Worm (Caenorhabditis elegans): ENCODE measurements around the gene C36C5.15.

Gene C36C5.15

ce11 chrV:3165438-3165837, 3.1 kb downstream of the C36C5.15 start, which contains the start of gene C36C5.14:
TSS of gene C36C5.14 (minus strand) at chrV:3165538.
- no peak for TF ChIP-seq dao-5 (tag; optimal IDR thresholded peaks at IDR 0.05)

- TF ChIP-seq W03F9.2 (tag; optimal IDR thresholded peaks at IDR 0.05) (no peak), him-1 (tag; optimal IDR thresholded peaks at IDR 0.05) (no peak), dao-5 (tag; optimal IDR thresholded peaks at IDR 0.05) (no peak)
These were observed 5.4 kb downstream of the C36C5.15 start for ce11 chrV:3163143-3163542.

- TF ChIP-seq him-1 (tag; optimal IDR thresholded peaks at IDR 0.05) (no peak), dao-5 (tag; optimal IDR thresholded peaks at IDR 0.05) (no peak), W03F9.2 (tag; optimal IDR thresholded peaks at IDR 0.05) (no peak)
These were observed 6.3 kb downstream of the C36C5.15 start for ce11 chrV:3162299-3162698.

- TF ChIP-seq him-1 (tag; optimal IDR thresholded peaks at IDR 0.05), result no peak
- no peak for TF ChIP-seq W03F9.2 (tag; optimal IDR thresholded peaks at IDR 0.05)
- no peak for TF ChIP-seq dao-5 (tag; optimal IDR thresholded peaks at IDR 0.05)
These were observed 9.3 kb downstream of the C36C5.15 start, which contains the start of gene C36C5.12 for ce11 chrV:3159252-3159651. TSS of gene C36C5.12 (minus strand) at chrV:3159352.

ce11 chrV:3158379-3158778, 10.2 kb downstream of the C36C5.15 start:
- TF ChIP-seq dao-5 (tag; optimal IDR thresholded peaks at IDR 0.05) (no peak), W03F9.2 (tag; optimal IDR thresholded peaks at IDR 0.05) (no peak), him-1 (tag; optimal IDR thresholded peaks at IDR 0.05) (no peak)

- TF ChIP-seq him-1 (tag; optimal IDR thresholded peaks at IDR 0.05), result no peak
These were observed 11.8 kb downstream of the C36C5.15 start, which contains the start of gene exh-1 for ce11 chrV:3156786-3157185. TSS of gene exh-1 (plus strand) at chrV:3157086.

- TF ChIP-seq dao-5 (tag; optimal IDR thresholded peaks at IDR 0.05) (no peak), W03F9.2 (tag; optimal IDR thresholded peaks at IDR 0.05) (no peak), him-1 (tag; optimal IDR thresholded peaks at IDR 0.05) (no peak)
These were observed 13.5 kb downstream of the C36C5.15 start, which contains the start of gene srab-7 for ce11 chrV:3155072-3155471. TSS of gene srab-7 (minus strand) at chrV:3155172.

ce11 chrV:3151862-3152261, 16.7 kb downstream of the C36C5.15 start, which contains the start of gene srab-6:
TSS of gene srab-6 (minus strand) at chrV:3151962.
- TF ChIP-seq dao-5 (tag; optimal IDR thresholded peaks at IDR 0.05) (no peak), W03F9.2 (tag; optimal IDR thresholded peaks at IDR 0.05) (no peak), him-1 (tag; optimal IDR thresholded peaks at IDR 0.05) (no peak)

ce11 chrV:3149910-3150428, 18.6 kb downstream of the C36C5.15 start:
- TF ChIP-seq him-1 (tag; optimal IDR thresholded peaks at IDR 0.05), result no peak
- TF ChIP-seq dao-5 (tag; optimal IDR thresholded peaks at IDR 0.05), result no peak
- TF ChIP-seq W03F9.2 (tag; optimal IDR thresholded peaks at IDR 0.05), result no peak

ce11 chrV:3146932-3147331, 21.6 kb downstream of the C36C5.15 start, which contains the start of gene srab-11:
TSS of gene srab-11 (minus strand) at chrV:3147032.
- TF ChIP-seq him-1 (tag; optimal IDR thresholded peaks at IDR 0.05) (no peak), W03F9.2 (tag; optimal IDR thresholded peaks at IDR 0.05) (no peak), dao-5 (tag; optimal IDR thresholded peaks at IDR 0.05) (no peak)

ce11 chrV:3145241-3145640, 23.3 kb downstream of the C36C5.15 start:
- no peak for TF ChIP-seq W03F9.2 (tag; optimal IDR thresholded peaks at IDR 0.05)
- TF ChIP-seq dao-5 (tag; optimal IDR thresholded peaks at IDR 0.05), result no peak
- TF ChIP-seq him-1 (tag; optimal IDR thresholded peaks at IDR 0.05), result no peak

- no peak for TF ChIP-seq him-1 (tag; optimal IDR thresholded peaks at IDR 0.05)
These were observed 24.1 kb downstream of the C36C5.15 start, which contains the start of gene srab-10 for ce11 chrV:3144494-3144893. TSS of gene srab-10 (minus strand) at chrV:3144594.

- no peak for TF ChIP-seq dao-5 (tag; optimal IDR thresholded peaks at IDR 0.05)
- no peak for TF ChIP-seq W03F9.2 (tag; optimal IDR thresholded peaks at IDR 0.05)
- no peak for TF ChIP-seq him-1 (tag; optimal IDR thresholded peaks at IDR 0.05)
These were observed 27.4 kb downstream of the C36C5.15 start, which contains the start of gene srab-9 for ce11 chrV:3141190-3141589. TSS of gene srab-9 (minus strand) at chrV:3141290.

ce11 chrV:3138488-3138887, 30.1 kb downstream of the C36C5.15 start, which contains the start of the genes irld-3 and F02C9.1:
TSS of gene irld-3 (minus strand) at chrV:3138588.
TSS of gene F02C9.1 (plus strand) at chrV:3138703.
- TF ChIP-seq dao-5 (tag; optimal IDR thresholded peaks at IDR 0.05) (no peak), W03F9.2 (tag; optimal IDR thresholded peaks at IDR 0.05) (no peak), him-1 (tag; optimal IDR thresholded peaks at IDR 0.05) (no peak)

ce11 chrV:3133293-3133755, 35.2 kb downstream of the C36C5.15 start, which contains the start of gene F02C9.2:
TSS of gene F02C9.2 (plus strand) at chrV:3133705.
- TF ChIP-seq him-1 (tag; optimal IDR thresholded peaks at IDR 0.05) (no peak), dao-5 (tag; optimal IDR thresholded peaks at IDR 0.05) (no peak), W03F9.2 (tag; optimal IDR thresholded peaks at IDR 0.05) (no peak)

Data from whole organism, L4/young adult.